Fruit fly (Drosophila melanogaster) whole organism, embryonic: ENCODE results near the gene Mink.

ENCODE experiments used
- Asciz ChIP-seq: fragments of 200-800 bp; sonication (Bioruptor generic); optimal IDR thresholded peaks from 2 replicates; lab custom pipeline; 2017; ENCODE audit warnings: missing biosample characterization, mild to moderate bottlenecking, missing genetic modification characterization, missing genetic modification reagents
- CG10209 ChIP-seq: fragments of 200-800 bp; sonication (Bioruptor generic); optimal IDR thresholded peaks from 3 replicates; lab custom pipeline; 2017; ENCODE audit warnings: missing biosample characterization, mild to moderate bottlenecking, missing genetic modification characterization, missing genetic modification reagents
- CG10321 ChIP-seq: fragments of 200-800 bp; sonication (Bioruptor generic); IDR thresholded peaks from 2 replicates; pipeline ENCODE4 v1.3.6; 2022; ENCODE audit warnings: missing biosample characterization, missing genetic modification characterization
- CG10654 ChIP-seq: fragments of 200-800 bp; sonication (Bioruptor generic); optimal IDR thresholded peaks from 2 replicates; lab custom pipeline; 2016; ENCODE audit warnings: missing biosample characterization, missing genetic modification characterization
- CG11560 ChIP-seq: fragments of 200-800 bp; sonication (Bioruptor generic); IDR thresholded peaks from 3 replicates; pipeline ENCODE4 v1.3.6; 2022; ENCODE audit warnings: missing biosample characterization, missing genetic modification characterization
- CG11723 ChIP-seq: fragments of 200-800 bp; sonication (Bioruptor generic); optimal IDR thresholded peaks from 2 replicates; lab custom pipeline; 2017; ENCODE audit warnings: missing biosample characterization, mild to moderate bottlenecking, missing genetic modification characterization
- CG12104 ChIP-seq: fragments of 200-800 bp; sonication (Bioruptor generic); optimal IDR thresholded peaks from 3 replicates; lab custom pipeline; 2016; ENCODE audit warnings: missing biosample characterization, missing genetic modification characterization
- CG14441 ChIP-seq: fragments of 200-800 bp; sonication (Bioruptor generic); IDR thresholded peaks from 2 replicates; pipeline ENCODE4 v1.3.6; 2022; ENCODE audit warnings: missing biosample characterization, missing genetic modification characterization
- CG14667 ChIP-seq: fragments of 200-800 bp; sonication (Bioruptor generic); IDR thresholded peaks from 2 replicates; pipeline ENCODE4 v1.3.6; 2022; ENCODE audit warnings: missing biosample characterization, missing genetic modification characterization
- CG15269 ChIP-seq: fragments of 200-800 bp; sonication (Bioruptor generic); optimal IDR thresholded peaks from 2 replicates; lab custom pipeline; 2018; ENCODE audit warnings: missing biosample characterization, mild to moderate bottlenecking, missing genetic modification characterization, moderate library complexity
- CG15601 ChIP-seq: fragments of 200-800 bp; sonication (Bioruptor generic); optimal IDR thresholded peaks from 3 replicates; lab custom pipeline; 2019; ENCODE audit warnings: missing biosample characterization, mild to moderate bottlenecking, missing genetic modification characterization, moderate library complexity
- CG1647 ChIP-seq: fragments of 200-800 bp; sonication (Bioruptor generic); optimal IDR thresholded peaks from 3 replicates; lab custom pipeline; 2016; ENCODE audit warnings: missing biosample characterization, missing genetic modification characterization
- CG17328 ChIP-seq: fragments of 200-800 bp; sonication (Bioruptor generic); IDR thresholded peaks from 2 replicates; pipeline ENCODE4 v1.3.6; 2022; ENCODE audit warnings: missing biosample characterization, missing genetic modification characterization
- CG2199 ChIP-seq: fragments of 200-800 bp; sonication (Bioruptor generic); IDR thresholded peaks from 3 replicates; pipeline ENCODE4 v1.3.6; 2022; ENCODE audit warnings: missing biosample characterization, missing genetic modification characterization
- CG2678 ChIP-seq: fragments of 200-800 bp; sonication (Bioruptor generic); optimal IDR thresholded peaks from 3 replicates; lab custom pipeline; 2019; ENCODE audit warnings: missing biosample characterization, mild to moderate bottlenecking, missing genetic modification characterization, moderate library complexity
- CG30431 ChIP-seq: fragments of 200-800 bp; sonication (Bioruptor generic); optimal IDR thresholded peaks from 2 replicates; lab custom pipeline; 2017; ENCODE audit warnings: missing biosample characterization, missing genetic modification characterization
- CG31441 ChIP-seq: fragments of 200-800 bp; sonication (Bioruptor generic); IDR thresholded peaks from 2 replicates; pipeline ENCODE4 v1.3.6; 2022; ENCODE audit warnings: missing biosample characterization, missing genetic modification characterization
- CG3281 ChIP-seq: fragments of 200-800 bp; sonication (Bioruptor generic); optimal IDR thresholded peaks from 3 replicates; lab custom pipeline; 2017; ENCODE audit warnings: missing biosample characterization, mild to moderate bottlenecking, missing genetic modification characterization
- CG3847 ChIP-seq: fragments of 200-800 bp; sonication (Bioruptor generic); IDR thresholded peaks from 2 replicates; pipeline ENCODE4 v1.3.6; 2022; ENCODE audit warnings: missing biosample characterization, missing genetic modification characterization
- CG6254 ChIP-seq: fragments of 200-800 bp; sonication (Bioruptor generic); optimal IDR thresholded peaks from 3 replicates; lab custom pipeline; 2017; ENCODE audit warnings: mild to moderate bottlenecking, missing biosample characterization, missing genetic modification reagents, missing genetic modification characterization
- CG7372 ChIP-seq: fragments of 200-800 bp; sonication (Bioruptor generic); IDR thresholded peaks from 2 replicates; pipeline ENCODE4 v1.3.6; 2022; ENCODE audit warnings: missing biosample characterization, missing genetic modification characterization
- CG7786 ChIP-seq: fragments of 200-800 bp; sonication (Bioruptor generic); optimal IDR thresholded peaks from 2 replicates; lab custom pipeline; 2016; ENCODE audit warnings: missing biosample characterization, missing genetic modification characterization
- CG8089 ChIP-seq: fragments of 200-800 bp; sonication (Bioruptor generic); optimal IDR thresholded peaks from 3 replicates; lab custom pipeline; 2016; ENCODE audit warnings: missing biosample characterization, missing genetic modification characterization
- CG8359 ChIP-seq: fragments of 200-800 bp; sonication (Bioruptor generic); optimal IDR thresholded peaks from 2 replicates; lab custom pipeline; 2017; ENCODE audit warnings: missing biosample characterization, mild to moderate bottlenecking, missing genetic modification characterization, borderline replicate concordance
- CG9437 ChIP-seq: fragments of 200-800 bp; sonication (Bioruptor generic); optimal IDR thresholded peaks from 2 replicates; lab custom pipeline; 2018; ENCODE audit warnings: missing biosample characterization, mild to moderate bottlenecking, missing genetic modification characterization
- CoRest ChIP-seq: fragments of 200-800 bp; sonication (Bioruptor generic); optimal IDR thresholded peaks from 3 replicates; lab custom pipeline; 2018; ENCODE audit warnings: missing biosample characterization, mild to moderate bottlenecking, missing genetic modification characterization, moderate library complexity
- Dbx ChIP-seq: fragments of 200-800 bp; sonication (Bioruptor generic); IDR thresholded peaks from 3 replicates; pipeline ENCODE4 v1.3.6; 2022; ENCODE audit warnings: missing biosample characterization, missing genetic modification characterization
- Hr3 ChIP-seq: fragments of 200-800 bp; sonication (Bioruptor generic); optimal IDR thresholded peaks from 3 replicates; lab custom pipeline; 2016; ENCODE audit warnings: missing biosample characterization, missing genetic modification characterization
- Hr39 ChIP-seq: fragments of >200 bp; optimal IDR thresholded peaks from 2 replicates; lab custom pipeline; 2017
- Pdp1 ChIP-seq, 2 experiments: fragments of 200-800 bp; sonication (Bioruptor generic); optimal IDR thresholded peaks; 3 replicates each; lab custom pipeline; 2016; ENCODE audit warnings: missing biosample characterization in 2 of 2, missing genetic modification characterization in 2 of 2, mild to moderate bottlenecking in 1 of 2, moderate library complexity in 1 of 2
- Poxn ChIP-seq: fragments of 200-800 bp; sonication (Bioruptor generic); IDR thresholded peaks from 2 replicates; pipeline ENCODE4 v1.3.6; 2022; ENCODE audit warnings: missing biosample characterization, missing genetic modification characterization
- Rfx ChIP-seq: fragments of 200-800 bp; sonication (Bioruptor generic); IDR thresholded peaks from 2 replicates; pipeline ENCODE4 v1.3.6; 2022; ENCODE audit warnings: missing biosample characterization, missing genetic modification characterization
- Spps ChIP-seq: fragments of 200-800 bp; sonication (Bioruptor generic); optimal IDR thresholded peaks from 2 replicates; lab custom pipeline; 2018; ENCODE audit warnings: missing biosample characterization, mild to moderate bottlenecking, missing genetic modification characterization
- abd-A ChIP-seq: fragments of 200-800 bp; sonication (Bioruptor generic); optimal IDR thresholded peaks from 3 replicates; lab custom pipeline; 2019; ENCODE audit warnings: missing biosample characterization, mild to moderate bottlenecking, missing genetic modification characterization, moderate library complexity
- al ChIP-seq: fragments of 200-800 bp; sonication (Bioruptor generic); IDR thresholded peaks from 2 replicates; pipeline ENCODE4 v1.3.6; 2022; ENCODE audit warnings: missing biosample characterization, missing genetic modification characterization
- ara ChIP-seq: fragments of 200-800 bp; sonication (Bioruptor generic); IDR thresholded peaks from 2 replicates; pipeline ENCODE4 v1.3.6; 2022; ENCODE audit warnings: missing biosample characterization, missing genetic modification characterization
- crc ChIP-seq: fragments of 200-800 bp; sonication (Bioruptor generic); optimal IDR thresholded peaks from 2 replicates; lab custom pipeline; 2016; ENCODE audit warnings: missing biosample characterization, missing genetic modification characterization
- en ChIP-seq: fragments of 200-800 bp; sonication (Bioruptor generic); optimal IDR thresholded peaks from 2 replicates; lab custom pipeline; 2016; ENCODE audit warnings: missing biosample characterization, missing genetic modification characterization
- ewg ChIP-seq: fragments of 200-800 bp; sonication (Bioruptor generic); optimal IDR thresholded peaks from 3 replicates; lab custom pipeline; 2017; ENCODE audit warnings: mild to moderate bottlenecking, missing biosample characterization, missing genetic modification reagents, missing genetic modification characterization
- fd102C ChIP-seq: fragments of 200-800 bp; sonication (Bioruptor generic); optimal IDR thresholded peaks from 2 replicates; lab custom pipeline; 2018; ENCODE audit warnings: missing biosample characterization, mild to moderate bottlenecking, missing genetic modification characterization, moderate library complexity
- ham ChIP-seq: fragments of 200-800 bp; sonication (Bioruptor generic); IDR thresholded peaks from 2 replicates; pipeline ENCODE4 v1.3.6; 2022; ENCODE audit warnings: missing biosample characterization, missing genetic modification characterization
- ind ChIP-seq: fragments of 200-800 bp; sonication (Bioruptor generic); optimal IDR thresholded peaks from 3 replicates; lab custom pipeline; 2016; ENCODE audit warnings: missing biosample characterization, missing genetic modification characterization
- maf-S ChIP-seq: fragments of 200-800 bp; sonication (Bioruptor generic); optimal IDR thresholded peaks from 2 replicates; lab custom pipeline; 2016; ENCODE audit warnings: missing biosample characterization, missing genetic modification characterization
- nmo ChIP-seq: fragments of 200-800 bp; sonication (Bioruptor generic); optimal IDR thresholded peaks from 2 replicates; lab custom pipeline; 2018; ENCODE audit warnings: missing biosample characterization, mild to moderate bottlenecking, missing genetic modification characterization, moderate library complexity
- nom ChIP-seq: fragments of 200-800 bp; sonication (Bioruptor generic); optimal IDR thresholded peaks from 2 replicates; lab custom pipeline; 2017; ENCODE audit warnings: missing biosample characterization, missing genetic modification characterization, mild to moderate bottlenecking, moderate library complexity, missing genetic modification reagents
- phol ChIP-seq: fragments of 200-800 bp; sonication (Bioruptor generic); optimal IDR thresholded peaks from 3 replicates; lab custom pipeline; 2018; ENCODE audit warnings: missing biosample characterization, mild to moderate bottlenecking, missing genetic modification characterization, moderate library complexity
- sc ChIP-seq, 3 experiments: fragments of >200 bp in 2 of 3; fragments of 200-800 bp in 1 of 3; sonication (Bioruptor generic) in 1 of 3; optimal IDR thresholded peaks; 2 replicates in 2 of 3; 3 replicates in 1 of 3; lab custom pipeline; 2017; ENCODE audit warnings: mild to moderate bottlenecking in 1 of 3, missing biosample characterization in 1 of 3, missing genetic modification characterization in 1 of 3, missing genetic modification reagents in 1 of 3
- twi ChIP-seq: fragments of 200-800 bp; optimal IDR thresholded peaks from 2 replicates; lab custom pipeline; 2019; ENCODE audit warnings: missing biosample characterization, mild to moderate bottlenecking, missing genetic modification characterization, moderate library complexity
- zen ChIP-seq: fragments of 200-800 bp; sonication (Bioruptor generic); optimal IDR thresholded peaks from 3 replicates; lab custom pipeline; 2018; ENCODE audit warnings: missing biosample characterization, mild to moderate bottlenecking, missing genetic modification characterization, moderate library complexity

The Mink gene

dm6 chr3R:24893320-24893955 is 28.8 kb upstream of the Mink start (continued):
- TF ChIP-seq CG14667 (GFP tag; lab: Robert Waterston, UW) (peak; percentile 49; the same call in 1 of the 2 replicates), CG8359 (GFP tag; lab: Kevin White, UChicago) (peak; percentile 58), CG9437 (GFP tag; lab: Kevin White, UChicago) (peak; percentile 74), sc (optimal IDR thresholded peaks at IDR 0.05; lab: Kevin White, UChicago) (no peak), sc (GFP tag; optimal IDR thresholded peaks at IDR 0.05; lab: Kevin White, UChicago) (peak; percentile 48), nom (peak; percentile 77), Hr39 (lab: Kevin White, UChicago) (no peak), CG15601 (tag; lab: Kevin White, UChicago) (peak; percentile 84), nmo (GFP tag; lab: Kevin White, UChicago) (peak; percentile 95), CG17328 (GFP tag; lab: Robert Waterston, UW) (peak; percentile 65), CG11560 (tag; lab: Robert Waterston, UW) (0 out of 3 replicates have a peak, but pooled peaks have one; percentile 42), Asciz (GFP tag; lab: Kevin White, UChicago) (peak; percentile 80), CG1647 (GFP tag; lab: Kevin White, UChicago) (no peak), en (GFP tag; lab: Kevin White, UChicago) (no peak), fd102C (GFP tag; lab: Kevin White, UChicago) (no peak), CG10321 (GFP tag; lab: Robert Waterston, UW) (peak; percentile 16; the same call in 1 of the 2 replicates), CG7372 (GFP tag; lab: Robert Waterston, UW) (no peak), abd-A (tag; lab: Kevin White, UChicago) (no peak), phol (peak; percentile 92), CG14441 (GFP tag; lab: Robert Waterston, UW) (peak; percentile 62), CG6254 (peak; percentile 57), ewg (GFP tag; lab: Kevin White, UChicago) (peak; percentile 31), CG3281 (GFP tag; lab: Kevin White, UChicago) (peak; percentile 69), maf-S (no peak), CG10209 (peak; percentile 78), Rfx (GFP tag; lab: Robert Waterston, UW) (peak; percentile 54), Pdp1 (GFP tag; optimal IDR thresholded peaks at IDR 0.05; lab: Kevin White, UChicago) (peak in 1 of 2 experiments; percentile 5), Spps (tag; lab: Kevin White, UChicago) (peak; percentile 75), CG11723 (GFP tag; lab: Kevin White, UChicago) (peak; percentile 34), CoRest (peak; percentile 91), CG30431 (GFP tag; lab: Kevin White, UChicago) (peak; percentile 18), ind (GFP tag; lab: Kevin White, UChicago) (peak; percentile 74), Dbx (GFP tag; lab: Robert Waterston, UW) (0 out of 3 replicates have a peak, but pooled peaks have one; percentile 53), CG2678 (tag; lab: Kevin White, UChicago) (peak; percentile 93), CG15269 (tag; lab: Kevin White, UChicago) (peak; percentile 86), crc (GFP tag; lab: Kevin White, UChicago) (no peak), ham (GFP tag; lab: Robert Waterston, UW) (no peak), CG7786 (GFP tag; lab: Kevin White, UChicago) (no peak), zen (tag; lab: Kevin White, UChicago) (peak; percentile 63), al (peak; percentile 51; the same call in 1 of the 2 replicates), CG10654 (GFP tag; lab: Kevin White, UChicago) (peak; percentile 62), CG12104 (GFP tag; lab: Kevin White, UChicago) (peak; percentile 68), ara (GFP tag; lab: Robert Waterston, UW) (peak; percentile 65), CG31441 (GFP tag; lab: Robert Waterston, UW) (peak; percentile 97), CG3847 (GFP tag; lab: Robert Waterston, UW) (peak; percentile 47; the same call in 1 of the 2 replicates), Poxn (GFP tag; lab: Robert Waterston, UW) (no peak), twi (tag; lab: Kevin White, UChicago) (no peak), CG2199 (GFP tag; lab: Robert Waterston, UW) (no peak), Hr3 (peak; percentile 72), CG8089 (GFP tag; lab: Kevin White, UChicago) (no peak)
